Worm (Caenorhabditis elegans) whole organism, L1 larva: ENCODE results near the gene C29E4.10.

Source experiments
- C16A3.4 ChIP-seq: fragments of 150-350 bp; optimal IDR thresholded peaks from 2 replicates; lab custom pipeline; 2014; ENCODE audit warnings: missing biosample characterization, missing genetic modification characterization
- C34B4.2 ChIP-seq: sonication (generic microtip); optimal IDR thresholded peaks from 2 replicates; lab custom pipeline; 2017; ENCODE audit warnings: mild to moderate bottlenecking, missing genetic modification characterization, missing compliant biosample characterization
- alr-1 ChIP-seq: fragments of 200-800 bp; sonication (Bioruptor generic); optimal IDR thresholded peaks from 2 replicates; lab custom pipeline; 2018; ENCODE audit warnings: borderline replicate concordance, mild to moderate bottlenecking, missing genetic modification characterization, missing compliant biosample characterization
- ceh-82 ChIP-seq, 3 experiments: fragments of 150-350 bp in 1 of 3; sonication (generic microtip) in 2 of 3; optimal IDR thresholded peaks; 2 replicates each; lab custom pipeline; 2014 to 2017; ENCODE audit warnings: missing biosample characterization in 3 of 3, missing genetic modification characterization in 3 of 3
- ceh-88 ChIP-seq: fragments of 200-800 bp; sonication (Bioruptor generic); IDR thresholded peaks from 2 replicates; pipeline ENCODE4 v1.3.6; 2022; ENCODE audit warnings: missing genetic modification characterization, missing compliant biosample characterization
- ceh-90 ChIP-seq: sonication (generic microtip); optimal IDR thresholded peaks from 2 replicates; lab custom pipeline; 2016; ENCODE audit warnings: missing genetic modification characterization, missing compliant biosample characterization
- dsc-1 ChIP-seq: sonication (generic microtip); optimal IDR thresholded peaks from 2 replicates; lab custom pipeline; 2016; ENCODE audit warnings: mild to moderate bottlenecking, missing genetic modification characterization, missing compliant biosample characterization
- elt-2 ChIP-seq: sonication (generic microtip); optimal IDR thresholded peaks from 2 replicates; lab custom pipeline; 2016; ENCODE audit warnings: missing genetic modification characterization, mild to moderate bottlenecking, inconsistent platforms, missing compliant biosample characterization, missing genetic modification reagents
- ets-5 ChIP-seq: fragments of 200-800 bp; sonication (Bioruptor generic); IDR thresholded peaks from 2 replicates; pipeline ENCODE4 v1.3.6; 2022; ENCODE audit warnings: missing genetic modification characterization, missing compliant biosample characterization
- fos-1 ChIP-seq: fragments of 150-350 bp; optimal IDR thresholded peaks from 2 replicates; lab custom pipeline; 2014; ENCODE audit warnings: missing biosample characterization, missing genetic modification characterization
- hlh-4 ChIP-seq: sonication (generic microtip); optimal IDR thresholded peaks from 2 replicates; lab custom pipeline; 2016; ENCODE audit warnings: mild to moderate bottlenecking, missing genetic modification characterization, missing compliant biosample characterization
- isw-1 ChIP-seq: fragments of 200-800 bp; sonication (Bioruptor generic); IDR thresholded peaks from 2 replicates; pipeline ENCODE4 v1.3.6; 2022; ENCODE audit warnings: missing genetic modification characterization, missing compliant biosample characterization
- lin-13 ChIP-seq: fragments of 150-350 bp; optimal IDR thresholded peaks from 2 replicates; lab custom pipeline; 2014; ENCODE audit warnings: missing biosample characterization, missing genetic modification reagents, missing genetic modification characterization
- lin-14 ChIP-seq: fragments of 200-800 bp; sonication (Bioruptor generic); optimal IDR thresholded peaks from 2 replicates; lab custom pipeline; 2018; ENCODE audit warnings: mild to moderate bottlenecking, missing genetic modification characterization, moderate library complexity, missing compliant biosample characterization
- lin-39 ChIP-seq: fragments of 150-350 bp; optimal IDR thresholded peaks from 2 replicates; lab custom pipeline; 2014; ENCODE audit warnings: missing biosample characterization, missing genetic modification reagents, missing genetic modification characterization
- mep-1 ChIP-seq: fragments of 150-350 bp; optimal IDR thresholded peaks from 2 replicates; lab custom pipeline; 2014; ENCODE audit warnings: missing biosample characterization, missing genetic modification characterization
- nhr-12 ChIP-seq: sonication (generic microtip); optimal IDR thresholded peaks from 2 replicates; lab custom pipeline; 2017; ENCODE audit warnings: missing biosample characterization, missing genetic modification characterization
- nhr-19 ChIP-seq: fragments of 200-800 bp; sonication (Bioruptor generic); conservative IDR thresholded peaks from 2 replicates; pipeline ENCODE4 v1.3.6; 2022; ENCODE audit warnings: missing genetic modification characterization, missing compliant biosample characterization
- nhr-28 ChIP-seq: fragments of 150-350 bp; optimal IDR thresholded peaks from 2 replicates; lab custom pipeline; 2014; ENCODE audit warnings: missing biosample characterization, missing genetic modification characterization
- nhr-47 ChIP-seq: sonication (generic microtip); optimal IDR thresholded peaks from 2 replicates; lab custom pipeline; 2016; ENCODE audit warnings: mild to moderate bottlenecking, missing genetic modification characterization, moderate library complexity, missing compliant biosample characterization
- nhr-71 ChIP-seq: sonication (generic microtip); optimal IDR thresholded peaks from 2 replicates; lab custom pipeline; 2016; ENCODE audit warnings: mild to moderate bottlenecking, missing genetic modification characterization, moderate library complexity, missing compliant biosample characterization
- nhr-90 ChIP-seq: sonication (generic microtip); optimal IDR thresholded peaks from 2 replicates; lab custom pipeline; 2016; ENCODE audit warnings: mild to moderate bottlenecking, missing genetic modification characterization, missing compliant biosample characterization; ENCODE audit not compliant: poor library complexity
- pag-3 ChIP-seq: sonication (generic microtip); optimal IDR thresholded peaks from 2 replicates; lab custom pipeline; 2017; ENCODE audit warnings: missing genetic modification characterization, mild to moderate bottlenecking, missing compliant biosample characterization, antibody characterized with exemption, borderline replicate concordance; ENCODE audit not compliant: insufficient read depth
- rnt-1 ChIP-seq: sonication (generic microtip); optimal IDR thresholded peaks from 2 replicates; lab custom pipeline; 2016; ENCODE audit warnings: mild to moderate bottlenecking, missing genetic modification characterization, moderate library complexity, missing compliant biosample characterization
- skn-1 ChIP-seq: fragments of 150-350 bp; optimal IDR thresholded peaks from 2 replicates; lab custom pipeline; 2014; ENCODE audit warnings: missing biosample characterization, missing genetic modification characterization
- snpc-4 ChIP-seq: fragments of 150-350 bp; optimal IDR thresholded peaks from 2 replicates; lab custom pipeline; 2014; ENCODE audit warnings: missing biosample characterization, missing genetic modification characterization
- snu-23 ChIP-seq: sonication (generic microtip); optimal IDR thresholded peaks from 2 replicates; lab custom pipeline; 2016; ENCODE audit warnings: missing genetic modification characterization, missing compliant biosample characterization
- sox-4 ChIP-seq: sonication (generic microtip); optimal IDR thresholded peaks from 2 replicates; lab custom pipeline; 2016; ENCODE audit warnings: missing genetic modification characterization, missing compliant biosample characterization
- sptf-1 ChIP-seq: fragments of 150-350 bp; optimal IDR thresholded peaks from 2 replicates; lab custom pipeline; 2014; ENCODE audit warnings: missing biosample characterization, missing genetic modification characterization
- swsn-7 ChIP-seq: sonication (generic microtip); optimal IDR thresholded peaks from 2 replicates; lab custom pipeline; 2016; ENCODE audit warnings: missing genetic modification characterization, missing compliant biosample characterization
- unc-130 ChIP-seq: fragments of 150-350 bp; optimal IDR thresholded peaks from 2 replicates; lab custom pipeline; 2017; ENCODE audit warnings: missing biosample characterization, missing genetic modification characterization, inconsistent platforms
- unc-62 ChIP-seq: fragments of 150-350 bp; optimal IDR thresholded peaks from 2 replicates; lab custom pipeline; 2014; ENCODE audit warnings: missing biosample characterization, missing genetic modification reagents, missing genetic modification characterization
- unc-86 ChIP-seq: sonication (generic microtip); optimal IDR thresholded peaks from 2 replicates; lab custom pipeline; 2016; ENCODE audit warnings: missing genetic modification characterization, missing compliant biosample characterization
- vab-15 ChIP-seq: sonication (generic microtip); optimal IDR thresholded peaks from 2 replicates; lab custom pipeline; 2017; ENCODE audit warnings: missing genotype, mild to moderate bottlenecking, missing genetic modification characterization, missing compliant biosample characterization
- zag-1 ChIP-seq: fragments of 150-350 bp; optimal IDR thresholded peaks from 2 replicates; lab custom pipeline; 2014; ENCODE audit warnings: missing biosample characterization, missing genetic modification characterization
- ztf-11 ChIP-seq, 2 experiments: sonication (generic microtip); optimal IDR thresholded peaks; 2 replicates each; lab custom pipeline; 2016 to 2017; ENCODE audit warnings: missing genetic modification characterization in 2 of 2, missing biosample characterization in 1 of 2, missing compliant biosample characterization in 1 of 2
- ztf-4 ChIP-seq: fragments of 150-350 bp; optimal IDR thresholded peaks from 2 replicates; lab custom pipeline; 2014; ENCODE audit warnings: missing biosample characterization, missing genetic modification characterization

C29E4.10 gene

ce11 chrIII:7913488-7913887 lies 24.2 kb upstream of the C29E4.10 start, which contains the start of gene ZK688.12:
TSS of gene ZK688.12 (minus strand) at chrIII:7913588.
- no peak for TF ChIP-seq pag-3 (tag; lab: Kevin White, UChicago)
- no peak for TF ChIP-seq swsn-7 (tag; lab: Kevin White, UChicago)
- no peak for TF ChIP-seq lin-39
- TF ChIP-seq unc-62 = no peak
- no peak for TF ChIP-seq lin-14 (GFP tag; lab: Kevin White, UChicago)
- no peak for TF ChIP-seq sptf-1 (tag; lab: Kevin White, UChicago)

ce11 chrIII:7917667-7918066 lies 20.0 kb upstream of the C29E4.10 start, which contains the start of gene gly-3:
TSS of gene gly-3 (minus strand) at chrIII:7917767.
- TF ChIP-seq skn-1 (tag; lab: Kevin White, UChicago) = no peak
- TF ChIP-seq nhr-19 (GFP tag; lab: Robert Waterston, UW) = no peak
- no peak for TF ChIP-seq mep-1
- TF ChIP-seq dsc-1 (tag; lab: Kevin White, UChicago) = no peak
- no peak for TF ChIP-seq sox-4
- no peak for TF ChIP-seq C16A3.4 (tag; lab: Kevin White, UChicago)
- no peak for TF ChIP-seq fos-1 (tag; lab: Kevin White, UChicago)
- no peak for TF ChIP-seq snu-23 (GFP tag; lab: Kevin White, UChicago)

- TF ChIP-seq unc-130 (tag; lab: Kevin White, UChicago) = no peak
- no peak for TF ChIP-seq nhr-19 (GFP tag; lab: Robert Waterston, UW)
- TF ChIP-seq vab-15 (tag; lab: Kevin White, UChicago) = no peak
- TF ChIP-seq ceh-82 (tag; optimal IDR thresholded peaks at IDR 0.05; lab: Kevin White, UChicago) = no peak
- TF ChIP-seq ceh-90 (tag; lab: Kevin White, UChicago) = no peak
- TF ChIP-seq alr-1 = no peak
- TF ChIP-seq snu-23 (GFP tag; lab: Kevin White, UChicago) = no peak
- no peak for TF ChIP-seq snpc-4
- TF ChIP-seq ztf-4 (tag; lab: Kevin White, UChicago) = no peak
- TF ChIP-seq nhr-71 = no peak
- TF ChIP-seq zag-1 (tag; lab: Kevin White, UChicago) = no peak
- no peak for TF ChIP-seq elt-2
These were observed 17.8 kb upstream of the C29E4.10 start, which contains the start of gene C29E4.14 for ce11 chrIII:7919823-7920222. TSS of gene C29E4.14 (plus strand) at chrIII:7920123.

ce11 chrIII:7922207-7922606 lies 15.4 kb upstream of the C29E4.10 start, which contains the start of gene C29E4.17:
TSS of gene C29E4.17 (plus strand) at chrIII:7922507.
- no peak for TF ChIP-seq isw-1 (GFP tag; lab: Robert Waterston, UW)
- no peak for TF ChIP-seq hlh-4 (tag; lab: Kevin White, UChicago)
- no peak for TF ChIP-seq nhr-28 (tag; lab: Kevin White, UChicago)
- TF ChIP-seq sptf-1 (tag; lab: Kevin White, UChicago) = no peak
- no peak for TF ChIP-seq fos-1 (tag; lab: Kevin White, UChicago)
- no peak for TF ChIP-seq snpc-4
- no peak for TF ChIP-seq vab-15 (tag; lab: Kevin White, UChicago)
- no peak for TF ChIP-seq lin-13 (GFP tag; lab: Kevin White, UChicago)
- TF ChIP-seq unc-130 (tag; lab: Kevin White, UChicago) = no peak
- no peak for TF ChIP-seq ets-5 (GFP tag; lab: Robert Waterston, UW)
- TF ChIP-seq nhr-12 (tag; lab: Kevin White, UChicago) = no peak
- TF ChIP-seq, all 84 proteins: peak for 0

ce11 chrIII:7924821-7925220 lies 12.8 kb upstream of the C29E4.10 start, which contains the start of gene tag-250:
TSS of gene tag-250 (minus strand) at chrIII:7924921.
- no peak for TF ChIP-seq ztf-11 (tag; optimal IDR thresholded peaks at IDR 0.05; lab: Kevin White, UChicago)
- TF ChIP-seq hlh-4 (tag; lab: Kevin White, UChicago) = no peak
- no peak for TF ChIP-seq ceh-88 (GFP tag; lab: Robert Waterston, UW)
- TF ChIP-seq nhr-28 (tag; lab: Kevin White, UChicago) = no peak
- no peak for TF ChIP-seq lin-39
- TF ChIP-seq C34B4.2 = no peak
- no peak for TF ChIP-seq nhr-90 (tag; lab: Kevin White, UChicago)
- TF ChIP-seq rnt-1 (tag; lab: Kevin White, UChicago) = no peak
- no peak for TF ChIP-seq nhr-47 (tag; lab: Kevin White, UChicago)
- no peak for TF ChIP-seq ceh-82 (tag; optimal IDR thresholded peaks at IDR 0.05; lab: Kevin White, UChicago)
- TF ChIP-seq unc-86 (tag; lab: Kevin White, UChicago) = no peak
- TF ChIP-seq lin-13 (GFP tag; lab: Kevin White, UChicago) = no peak
